Worm (Caenorhabditis elegans): ENCODE measurements around the gene srbc-70.
"Not testable (repeated sequence)": the region's sequence is repeated elsewhere in the genome, so short reads cannot be mapped to it uniquely, and the experiment has no call there.

Gene srbc-70

DNA sequence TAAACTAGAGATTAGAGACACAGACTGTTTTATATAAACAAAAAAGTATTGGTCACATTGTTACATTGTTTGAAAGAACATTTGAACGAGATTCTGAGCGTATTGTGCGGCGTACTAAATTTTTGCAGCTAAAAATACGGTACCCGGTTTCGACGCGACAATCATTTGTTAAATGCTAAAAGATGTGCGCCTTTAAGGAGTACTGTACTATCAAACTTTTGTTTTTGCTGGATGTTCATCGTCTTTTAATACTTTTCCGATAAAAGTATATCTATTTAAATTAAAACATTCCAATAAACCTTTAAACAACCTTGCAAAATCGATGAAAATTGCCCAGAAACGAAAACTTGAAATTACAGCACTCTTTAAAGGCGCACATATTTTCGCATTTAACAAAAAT is 31.1 kb downstream of the srbc-70 start, which contains the start of gene K06B9.6:
K06B9.6 (minus strand) TSS at position 101 of the 400 bp plus-strand sequence.
- not testable (repeated sequence) for TF ChIP-seq mes-2 (tag; optimal IDR thresholded peaks at IDR 0.05; ENCODE audit: poor library complexity, severe bottlenecking); ZK337.2 (GFP tag; IDR thresholded peaks at IDR 0.05); ceh-32 (tag; optimal IDR thresholded peaks at IDR 0.05; ENCODE audit: poor library complexity)

ce11 chrIV:4186099-4186498 is 41.7 kb downstream of the srbc-70 start, which contains the start of gene K08D10.11:
Gene K08D10.11 (minus strand): TSS chrIV:4186199.
- not testable (repeated sequence) for TF ChIP-seq pqm-1 (tag; optimal IDR thresholded peaks at IDR 0.05); lin-29 (GFP tag; IDR thresholded peaks at IDR 0.05); T20F7.1 (GFP tag; optimal IDR thresholded peaks at IDR 0.05)

DNA sequence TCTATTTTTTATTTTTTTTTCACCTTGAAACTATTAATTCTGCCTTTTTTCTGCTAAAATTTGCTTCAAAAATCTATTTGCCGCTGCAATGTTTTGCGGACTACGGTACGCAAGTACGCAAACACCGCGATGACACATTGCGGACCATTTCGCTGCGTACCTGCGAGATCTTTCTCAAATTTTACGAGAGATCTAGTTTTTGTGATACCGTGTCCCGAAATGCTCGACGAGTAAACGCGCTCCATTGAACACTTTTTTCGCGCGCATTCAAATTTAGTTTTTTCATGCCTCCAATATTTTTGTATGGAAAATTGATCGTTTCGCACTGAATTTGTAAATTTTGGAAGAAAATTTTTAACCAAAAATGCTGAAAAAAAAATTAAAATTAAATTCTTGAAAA is 43.0 kb downstream of the srbc-70 start:
- TF ChIP-seq hmg-1.1 (GFP tag; IDR thresholded peaks at IDR 0.05) (peak; percentile 98), saeg-2 (GFP tag; IDR thresholded peaks at IDR 0.05) (peak; percentile 88), lsy-2 (tag; optimal IDR thresholded peaks at IDR 0.05) (peak; percentile 28 to 77), nhr-42 (GFP tag; IDR thresholded peaks at IDR 0.05) (peak; percentile 97), dmd-9 (GFP tag; IDR thresholded peaks at IDR 0.05) (peak; percentile 95), lin-38 (GFP tag; IDR thresholded peaks at IDR 0.05) (peak; percentile 100), mdt-29 (GFP tag; IDR thresholded peaks at IDR 0.05) (peak; percentile 83), zfp-3 (GFP tag; conservative IDR thresholded peaks at IDR 0.05) (peak; percentile 93), egl-43 (GFP tag; IDR thresholded peaks at IDR 0.05) (peak; percentile 95), pha-4 (GFP tag; IDR thresholded peaks at IDR 0.05) (peak; percentile 85), tra-1 (GFP tag; IDR thresholded peaks at IDR 0.05) (peak; percentile 95), mes-2 (tag; optimal IDR thresholded peaks at IDR 0.05; ENCODE audit: poor library complexity, severe bottlenecking) (peak; percentile 53), lin-29 (GFP tag; IDR thresholded peaks at IDR 0.05) (peak; percentile 98), set-16 (GFP tag; IDR thresholded peaks at IDR 0.05) (peak; percentile 51; the same call in 1 of the 2 replicates), D1046.2 (GFP tag; IDR thresholded peaks at IDR 0.05) (peak; percentile 96), lin-1 (GFP tag; IDR thresholded peaks at IDR 0.05) (0 out of 2 replicates have a peak, but pooled peaks have one; percentile 43), mxl-2 (GFP tag; conservative IDR thresholded peaks at IDR 0.05) (0 out of 2 replicates have a peak, but pooled peaks have one; percentile 14), madf-9 (GFP tag; conservative IDR thresholded peaks at IDR 0.05) (peak; percentile 83), ctbp-1 (GFP tag; IDR thresholded peaks at IDR 0.05) (peak; percentile 92), dmd-8 (GFP tag; IDR thresholded peaks at IDR 0.05) (0 out of 2 replicates have a peak, but pooled peaks have one; percentile 12), vab-7 (GFP tag; IDR thresholded peaks at IDR 0.05) (peak; percentile 81), arid-1 (GFP tag; conservative IDR thresholded peaks at IDR 0.05) (peak; percentile 84), php-3 (GFP tag; IDR thresholded peaks at IDR 0.05) (peak; percentile 92), hlh-11 (tag; optimal IDR thresholded peaks at IDR 0.05) (peak; percentile 3), Y48G9A.11 (GFP tag; IDR thresholded peaks at IDR 0.05) (peak; percentile 70), madf-5 (GFP tag; IDR thresholded peaks at IDR 0.05) (peak in 1 of 2 experiments; percentile 88; a peak in 2 of 4 replicates), ZK337.2 (GFP tag; IDR thresholded peaks at IDR 0.05) (peak; percentile 82), rbr-2 (tag; optimal IDR thresholded peaks at IDR 0.05) (peak; percentile 32), dpl-1 (GFP tag; optimal IDR thresholded peaks at IDR 0.05) (peak; percentile 33), T26A8.4 (GFP tag; IDR thresholded peaks at IDR 0.05) (peak; percentile 96), daf-8 (GFP tag; IDR thresholded peaks at IDR 0.05) (peak; percentile 82; the same call in 1 of the 2 replicates), nhr-41 (GFP tag; IDR thresholded peaks at IDR 0.05) (0 out of 2 replicates have a peak, but pooled peaks have one; percentile 30), dmd-6 (GFP tag; IDR thresholded peaks at IDR 0.05) (peak; percentile 95), ceh-20 (GFP tag; IDR thresholded peaks at IDR 0.05) (peak; percentile 98)
- not testable (repeated sequence) for TF ChIP-seq pha-4 (tag; optimal IDR thresholded peaks at IDR 0.05)
